Worm (Caenorhabditis elegans) whole organism, L2 larva: ENCODE data around the gene R10F2.5.

Source experiments
- F13H6.1 ChIP-seq: sonication (generic microtip); optimal IDR thresholded peaks from 2 replicates; lab custom pipeline; 2016; ENCODE audit warnings: missing genetic modification characterization, missing compliant biosample characterization
- ZK546.5 ChIP-seq: sonication (generic microtip); optimal IDR thresholded peaks from 2 replicates; lab custom pipeline; 2017; ENCODE audit warnings: missing biosample characterization, missing genetic modification characterization
- ceh-16 ChIP-seq: fragments of 150-350 bp; optimal IDR thresholded peaks from 2 replicates; lab custom pipeline; 2014; ENCODE audit warnings: missing biosample characterization, missing genetic modification characterization
- ceh-82 ChIP-seq: fragments of 150-350 bp; optimal IDR thresholded peaks from 2 replicates; lab custom pipeline; 2014; ENCODE audit warnings: missing biosample characterization, missing genetic modification characterization
- egl-27 ChIP-seq: sonication (generic microtip); optimal IDR thresholded peaks from 3 replicates; lab custom pipeline; 2017; ENCODE audit warnings: missing biosample characterization, missing genetic modification reagents, missing genetic modification characterization
- sma-9 ChIP-seq, 2 experiments: fragments of 150-350 bp in 1 of 2; sonication (generic microtip) in 1 of 2; optimal IDR thresholded peaks; 2 replicates each; lab custom pipeline; 2014 to 2016; ENCODE audit warnings: missing genetic modification characterization in 2 of 2, mild to moderate bottlenecking in 1 of 2, missing biosample characterization in 1 of 2, missing compliant biosample characterization in 1 of 2, missing genetic modification reagents in 1 of 2, moderate library complexity in 1 of 2
- unc-39 ChIP-seq: fragments of 150-350 bp; optimal IDR thresholded peaks from 2 replicates; lab custom pipeline; 2014; ENCODE audit warnings: missing biosample characterization, missing genetic modification characterization

- no peak for TF ChIP-seq egl-27 (tag; lab: Kevin White, UChicago)
- TF ChIP-seq ceh-82 (tag; lab: Kevin White, UChicago): no peak
- peak; percentile 42 for TF ChIP-seq sma-9 (GFP tag; optimal IDR thresholded peaks at IDR 0.05; lab: Kevin White, UChicago)
- TF ChIP-seq sma-9 (tag; optimal IDR thresholded peaks at IDR 0.05; lab: Kevin White, UChicago): no peak
- peak; percentile 9 for TF ChIP-seq F13H6.1
- no peak for TF ChIP-seq ceh-16
- TF ChIP-seq unc-39: no peak
- TF ChIP-seq ZK546.5 (tag; lab: Kevin White, UChicago): no peak
These were observed 50.3 kb downstream of the R10F2.5 start, which contains the start of gene klf-1 for ce11 chrIII:2874144-2874868.
